Worm (Caenorhabditis elegans): Measurements from ENCODE around the gene M6.11.

ce11 chrX:682691-683090, 41.4 kb upstream of the M6.11 start, which contains the start of gene Y9C12A.1:
- TF ChIP-seq lsy-2 (tag; optimal IDR thresholded peaks at IDR 0.05) (no peak), snpc-4 (tag; optimal IDR thresholded peaks at IDR 0.05) (no peak), ztf-11 (tag; optimal IDR thresholded peaks at IDR 0.05) (no peak), rnt-1 (tag; optimal IDR thresholded peaks at IDR 0.05) (no peak), lin-15B (tag; optimal IDR thresholded peaks at IDR 0.05) (no peak)

Data from whole organism, L1 larva.